Worm (Caenorhabditis elegans) whole organism, L1 larva: ENCODE data around the gene ZK105.11.

Experiments used
- C04F5.9 ChIP-seq: sonication (generic microtip); optimal IDR thresholded peaks from 2 replicates; lab custom pipeline; 2016; ENCODE audit warnings: missing genetic modification characterization, missing compliant biosample characterization
- C16A3.4 ChIP-seq: fragments of 150-350 bp; optimal IDR thresholded peaks from 2 replicates; lab custom pipeline; 2014; ENCODE audit warnings: missing biosample characterization, missing genetic modification characterization
- alr-1 ChIP-seq: fragments of 200-800 bp; sonication (Bioruptor generic); optimal IDR thresholded peaks from 2 replicates; lab custom pipeline; 2018; ENCODE audit warnings: borderline replicate concordance, mild to moderate bottlenecking, missing genetic modification characterization, missing compliant biosample characterization
- aly-2 ChIP-seq: fragments of 150-350 bp; optimal IDR thresholded peaks from 2 replicates; lab custom pipeline; 2014; ENCODE audit warnings: missing biosample characterization, missing genetic modification characterization
- ama-1 ChIP-seq: fragments of 150-350 bp; optimal IDR thresholded peaks from 2 replicates; lab custom pipeline; 2014
- blmp-1 ChIP-seq: fragments of 150-350 bp; optimal IDR thresholded peaks from 2 replicates; lab custom pipeline; 2014; ENCODE audit warnings: missing biosample characterization, missing genetic modification characterization
- ceh-63 ChIP-seq: fragments of 200-800 bp; sonication (Bioruptor generic); optimal IDR thresholded peaks from 2 replicates; lab custom pipeline; 2018; ENCODE audit warnings: mild to moderate bottlenecking, missing genetic modification characterization, missing compliant biosample characterization
- ceh-8 ChIP-seq: fragments of 200-800 bp; sonication (Bioruptor generic); optimal IDR thresholded peaks from 2 replicates; lab custom pipeline; 2018; ENCODE audit warnings: mild to moderate bottlenecking, missing genetic modification characterization, moderate library complexity, missing compliant biosample characterization
- ceh-82 ChIP-seq, 3 experiments: fragments of 150-350 bp in 1 of 3; sonication (generic microtip) in 2 of 3; optimal IDR thresholded peaks; 2 replicates each; lab custom pipeline; 2014 to 2017; ENCODE audit warnings: missing biosample characterization in 3 of 3, missing genetic modification characterization in 3 of 3
- dpl-1 ChIP-seq, 3 experiments: fragments of 150-350 bp in 2 of 3; sonication (generic microtip) in 1 of 3; optimal IDR thresholded peaks; 2 replicates each; lab custom pipeline; 2014 to 2017; ENCODE audit warnings: missing biosample characterization in 3 of 3, missing genetic modification characterization in 3 of 3, missing genetic modification reagents in 3 of 3
- efl-1 ChIP-seq, 4 experiments: fragments of 150-350 bp; optimal IDR thresholded peaks in 3 of 4; peaks in 1 of 4; 1 replicate in 1 of 4; 2 replicates in 3 of 4; lab custom pipeline; 2014; ENCODE audit warnings: missing biosample characterization in 2 of 4, missing genetic modification characterization in 2 of 4, missing genetic modification reagents in 2 of 4
- efl-3 ChIP-seq: fragments of 200-800 bp; sonication (Bioruptor generic); optimal IDR thresholded peaks from 2 replicates; lab custom pipeline; 2018; ENCODE audit warnings: mild to moderate bottlenecking, missing genetic modification characterization, missing compliant biosample characterization
- egl-27 ChIP-seq, 2 experiments: fragments of 150-350 bp in 1 of 2; sonication (generic microtip); optimal IDR thresholded peaks; 3 replicates each; lab custom pipeline; 2017 to 2018; ENCODE audit warnings: missing biosample characterization in 2 of 2, missing genetic modification characterization in 2 of 2, missing genetic modification reagents in 2 of 2
- elt-3 ChIP-seq, 6 experiments: fragments of 150-350 bp in 1 of 6; sonication (generic microtip); optimal IDR thresholded peaks; 2 replicates each; lab custom pipeline; 2017 to 2018; ENCODE audit warnings: missing biosample characterization in 6 of 6, missing genetic modification characterization in 6 of 6, inconsistent platforms in 1 of 6
- ets-5 ChIP-seq: fragments of 200-800 bp; sonication (Bioruptor generic); IDR thresholded peaks from 2 replicates; pipeline ENCODE4 v1.3.6; 2022; ENCODE audit warnings: missing genetic modification characterization, missing compliant biosample characterization
- fkh-10 ChIP-seq: sonication (generic microtip); optimal IDR thresholded peaks from 2 replicates; lab custom pipeline; 2017; ENCODE audit warnings: missing biosample characterization, missing genetic modification reagents, missing genetic modification characterization
- fkh-8 ChIP-seq: sonication (generic microtip); optimal IDR thresholded peaks from 2 replicates; lab custom pipeline; 2016; ENCODE audit warnings: mild to moderate bottlenecking, missing genetic modification characterization, missing compliant biosample characterization
- hlh-4 ChIP-seq: sonication (generic microtip); optimal IDR thresholded peaks from 2 replicates; lab custom pipeline; 2016; ENCODE audit warnings: mild to moderate bottlenecking, missing genetic modification characterization, missing compliant biosample characterization
- hpl-2 ChIP-seq: fragments of 150-350 bp; optimal IDR thresholded peaks from 2 replicates; lab custom pipeline; 2014; ENCODE audit warnings: missing biosample characterization, missing genetic modification reagents, missing genetic modification characterization
- irx-1 ChIP-seq: sonication (generic microtip); optimal IDR thresholded peaks from 2 replicates; lab custom pipeline; 2016; ENCODE audit warnings: missing genetic modification characterization, missing compliant biosample characterization
- isw-1 ChIP-seq: fragments of 200-800 bp; sonication (Bioruptor generic); IDR thresholded peaks from 2 replicates; pipeline ENCODE4 v1.3.6; 2022; ENCODE audit warnings: missing genetic modification characterization, missing compliant biosample characterization
- jun-1 ChIP-seq: fragments of 150-350 bp; optimal IDR thresholded peaks from 2 replicates; lab custom pipeline; 2014; ENCODE audit warnings: missing biosample characterization, missing genetic modification reagents, missing genetic modification characterization
- lin-13 ChIP-seq: fragments of 150-350 bp; optimal IDR thresholded peaks from 2 replicates; lab custom pipeline; 2014; ENCODE audit warnings: missing biosample characterization, missing genetic modification reagents, missing genetic modification characterization
- lin-14 ChIP-seq: fragments of 200-800 bp; sonication (Bioruptor generic); optimal IDR thresholded peaks from 2 replicates; lab custom pipeline; 2018; ENCODE audit warnings: mild to moderate bottlenecking, missing genetic modification characterization, moderate library complexity, missing compliant biosample characterization
- lin-35 ChIP-seq, 2 experiments: fragments of 150-350 bp; optimal IDR thresholded peaks; 2 replicates each; lab custom pipeline; 2014; ENCODE audit warnings: missing biosample characterization in 2 of 2, missing genetic modification characterization in 2 of 2, missing genetic modification reagents in 2 of 2
- lin-39 ChIP-seq: fragments of 150-350 bp; optimal IDR thresholded peaks from 2 replicates; lab custom pipeline; 2014; ENCODE audit warnings: missing biosample characterization, missing genetic modification reagents, missing genetic modification characterization
- lir-3 ChIP-seq: sonication (generic microtip); optimal IDR thresholded peaks from 2 replicates; lab custom pipeline; 2016; ENCODE audit warnings: mild to moderate bottlenecking, missing genetic modification characterization, moderate library complexity, missing compliant biosample characterization; ENCODE audit not compliant: poor library complexity
- lsy-2 ChIP-seq, 2 experiments: fragments of 150-350 bp; optimal IDR thresholded peaks; 2 replicates each; lab custom pipeline; 2014; ENCODE audit warnings: missing biosample characterization in 2 of 2, missing genetic modification characterization in 2 of 2
- mdl-1 ChIP-seq, 2 experiments: fragments of 150-350 bp; optimal IDR thresholded peaks; 2 replicates each; lab custom pipeline; 2014 to 2017; ENCODE audit warnings: missing biosample characterization in 2 of 2, missing genetic modification characterization in 2 of 2, inconsistent platforms in 1 of 2
- mef-2 ChIP-seq: fragments of 150-350 bp; optimal IDR thresholded peaks from 2 replicates; lab custom pipeline; 2014; ENCODE audit warnings: missing biosample characterization, missing genetic modification characterization
- nhr-20 ChIP-seq: sonication (generic microtip); optimal IDR thresholded peaks from 2 replicates; lab custom pipeline; 2016; ENCODE audit warnings: mild to moderate bottlenecking, missing genetic modification characterization, missing compliant biosample characterization
- nhr-28 ChIP-seq: fragments of 150-350 bp; optimal IDR thresholded peaks from 2 replicates; lab custom pipeline; 2014; ENCODE audit warnings: missing biosample characterization, missing genetic modification characterization
- nhr-47 ChIP-seq: sonication (generic microtip); optimal IDR thresholded peaks from 2 replicates; lab custom pipeline; 2016; ENCODE audit warnings: mild to moderate bottlenecking, missing genetic modification characterization, moderate library complexity, missing compliant biosample characterization
- nhr-71 ChIP-seq: sonication (generic microtip); optimal IDR thresholded peaks from 2 replicates; lab custom pipeline; 2016; ENCODE audit warnings: mild to moderate bottlenecking, missing genetic modification characterization, moderate library complexity, missing compliant biosample characterization
- nhr-77 ChIP-seq: fragments of 150-350 bp; optimal IDR thresholded peaks from 2 replicates; lab custom pipeline; 2014; ENCODE audit warnings: missing biosample characterization, missing genetic modification characterization
- nhr-84 ChIP-seq: sonication (generic microtip); optimal IDR thresholded peaks from 2 replicates; lab custom pipeline; 2017; ENCODE audit warnings: missing biosample characterization, missing genetic modification characterization
- nhr-85 ChIP-seq: sonication (generic microtip); peaks from one replicate; lab custom pipeline; 2016; ENCODE audit warnings: missing genetic modification characterization, inconsistent platforms, missing compliant biosample characterization
- rnt-1 ChIP-seq: sonication (generic microtip); optimal IDR thresholded peaks from 2 replicates; lab custom pipeline; 2016; ENCODE audit warnings: mild to moderate bottlenecking, missing genetic modification characterization, moderate library complexity, missing compliant biosample characterization
- skn-1 ChIP-seq: fragments of 150-350 bp; optimal IDR thresholded peaks from 2 replicates; lab custom pipeline; 2014; ENCODE audit warnings: missing biosample characterization, missing genetic modification characterization
- snpc-4 ChIP-seq: fragments of 150-350 bp; optimal IDR thresholded peaks from 2 replicates; lab custom pipeline; 2014; ENCODE audit warnings: missing biosample characterization, missing genetic modification characterization
- snu-23 ChIP-seq: sonication (generic microtip); optimal IDR thresholded peaks from 2 replicates; lab custom pipeline; 2016; ENCODE audit warnings: missing genetic modification characterization, missing compliant biosample characterization
- tbx-2 ChIP-seq: sonication (generic microtip); optimal IDR thresholded peaks from 2 replicates; lab custom pipeline; 2016; ENCODE audit warnings: missing genetic modification characterization, missing compliant biosample characterization
- unc-30 ChIP-seq: sonication (generic microtip); optimal IDR thresholded peaks from 2 replicates; lab custom pipeline; 2017; ENCODE audit warnings: missing biosample characterization, missing genetic modification characterization
- unc-86 ChIP-seq: sonication (generic microtip); optimal IDR thresholded peaks from 2 replicates; lab custom pipeline; 2016; ENCODE audit warnings: missing genetic modification characterization, missing compliant biosample characterization
- vab-15 ChIP-seq: sonication (generic microtip); optimal IDR thresholded peaks from 2 replicates; lab custom pipeline; 2017; ENCODE audit warnings: missing genotype, mild to moderate bottlenecking, missing genetic modification characterization, missing compliant biosample characterization
- zip-4 ChIP-seq: fragments of 200-800 bp; sonication (Bioruptor generic); optimal IDR thresholded peaks from 2 replicates; lab custom pipeline; 2018; ENCODE audit warnings: mild to moderate bottlenecking, missing genetic modification characterization, moderate library complexity, missing compliant biosample characterization
- ztf-11 ChIP-seq, 2 experiments: sonication (generic microtip); optimal IDR thresholded peaks; 2 replicates each; lab custom pipeline; 2016 to 2017; ENCODE audit warnings: missing genetic modification characterization in 2 of 2, missing biosample characterization in 1 of 2, missing compliant biosample characterization in 1 of 2

The ZK105.11 gene

ce11 chrV:7734909-7735308 is 26.5 kb upstream of the ZK105.11 start, which contains the start of gene clic-1 (continued):
- TF ChIP-seq efl-1 (optimal IDR thresholded peaks at IDR 0.05; lab: Kevin White, UChicago): peak; percentile 83 to 96
- peak; percentile 96 to 99 for TF ChIP-seq efl-1 (GFP tag; optimal IDR thresholded peaks at IDR 0.05 in 1 of 2; lab: Kevin White, UChicago)
- no peak for TF ChIP-seq ztf-11 (tag; optimal IDR thresholded peaks at IDR 0.05; lab: Kevin White, UChicago)
- no peak for TF ChIP-seq vab-15 (tag; lab: Kevin White, UChicago)
- TF ChIP-seq rnt-1 (tag; lab: Kevin White, UChicago): peak; percentile 63
- TF ChIP-seq nhr-85 (tag; lab: Kevin White, UChicago): peak; percentile 80
- TF ChIP-seq blmp-1 (tag; lab: Kevin White, UChicago): peak; percentile 60
- no peak for TF ChIP-seq hlh-4 (tag; lab: Kevin White, UChicago)
- no peak for TF ChIP-seq C04F5.9
- no peak for TF ChIP-seq nhr-84 (tag; lab: Kevin White, UChicago)
- TF ChIP-seq nhr-47: peak; percentile 68
- TF ChIP-seq unc-30: no peak
- peak; percentile 38 for TF ChIP-seq snpc-4 (tag; lab: Kevin White, UChicago)
- TF ChIP-seq lsy-2 (tag; optimal IDR thresholded peaks at IDR 0.05; lab: Kevin White, UChicago): peak; percentile 53 to 85
- TF ChIP-seq fkh-10 (GFP tag; lab: Kevin White, UChicago): peak; percentile 3
- peak in 2 of 6 experiments; percentile 15 to 59 for TF ChIP-seq elt-3 (tag; optimal IDR thresholded peaks at IDR 0.05; lab: Kevin White, UChicago)
- peak; percentile 9 for TF ChIP-seq lin-13 (GFP tag; lab: Kevin White, UChicago)
- no peak for TF ChIP-seq mef-2 (tag; lab: Kevin White, UChicago)
- TF ChIP-seq ceh-8 (GFP tag; lab: Kevin White, UChicago): no peak
- peak; percentile 26 for TF ChIP-seq irx-1 (tag; lab: Kevin White, UChicago)
- TF ChIP-seq aly-2 (tag; lab: Kevin White, UChicago): peak; percentile 2
- peak; percentile 65 for TF ChIP-seq zip-4 (GFP tag; lab: Kevin White, UChicago)
- TF ChIP-seq alr-1 (tag; lab: Kevin White, UChicago): no peak

DNA sequence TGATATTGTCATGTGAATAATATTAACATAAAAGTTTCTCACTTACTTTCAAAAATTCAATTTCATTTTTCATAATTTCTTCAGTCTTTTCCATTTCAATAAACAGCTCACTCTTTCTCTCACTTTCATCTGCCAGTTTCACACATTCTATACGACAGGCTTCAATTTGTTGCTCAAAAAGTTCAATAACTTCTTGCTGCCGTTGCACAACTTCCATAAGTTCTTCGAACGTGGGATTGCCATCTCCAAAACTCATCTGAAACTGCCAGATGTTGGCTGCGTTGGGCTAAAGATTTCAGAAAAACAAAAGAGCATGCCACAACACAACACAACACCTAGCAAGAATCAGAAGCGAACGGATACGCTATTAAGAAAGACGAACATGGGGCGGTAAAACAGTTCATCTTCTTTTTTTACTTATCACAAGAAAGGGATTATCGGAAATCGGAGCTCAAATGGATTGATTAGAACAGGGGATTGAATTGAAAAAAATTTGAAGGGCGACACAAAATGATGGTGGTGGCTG is 24.9 kb upstream of the ZK105.11 start:
- TF ChIP-seq vab-15 (tag; lab: Kevin White, UChicago) (no peak), irx-1 (tag; lab: Kevin White, UChicago) (no peak), hpl-2 (no peak), ama-1 (lab: Kevin White, UChicago) (peak; percentile 52), ets-5 (GFP tag; lab: Robert Waterston, UW) (no peak), unc-86 (no peak), ceh-63 (GFP tag; lab: Kevin White, UChicago) (no peak), lin-39 (tag; lab: Kevin White, UChicago) (no peak)

DNA sequence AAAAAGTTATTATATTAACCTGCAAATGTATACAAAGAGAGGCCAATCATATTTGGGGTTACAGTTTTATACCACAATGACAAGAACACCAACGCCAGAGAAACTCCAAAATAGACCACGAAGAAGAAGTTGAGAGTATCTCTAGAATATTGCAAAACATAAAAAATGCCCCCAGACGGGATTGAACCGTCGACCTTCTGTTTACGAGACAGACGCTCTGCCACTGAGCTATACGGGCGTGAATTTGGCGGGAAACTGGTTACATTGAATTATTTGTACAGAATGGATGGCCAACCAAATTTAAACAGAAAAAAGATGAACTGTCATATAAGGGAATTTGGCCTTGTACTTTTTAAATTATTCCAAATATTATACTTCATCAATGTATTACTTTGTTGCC is 22.1 kb upstream of the ZK105.11 start:
- TF ChIP-seq fkh-8 (tag; lab: Kevin White, UChicago) (peak; percentile 45), dpl-1 (GFP tag; optimal IDR thresholded peaks at IDR 0.05; lab: Kevin White, UChicago) (peak; percentile 61 to 65 (median 64)), elt-3 (tag; optimal IDR thresholded peaks at IDR 0.05; lab: Kevin White, UChicago) (peak in 2 of 6 experiments; percentile 2 to 48), ceh-82 (tag; optimal IDR thresholded peaks at IDR 0.05; lab: Kevin White, UChicago) (peak in 2 of 3 experiments; percentile 28 to 30), jun-1 (no peak), C04F5.9 (no peak), efl-3 (no peak), nhr-28 (tag; lab: Kevin White, UChicago) (no peak), hpl-2 (peak; percentile 55), egl-27 (tag; optimal IDR thresholded peaks at IDR 0.05; lab: Kevin White, UChicago) (no peak), nhr-71 (tag; lab: Kevin White, UChicago) (peak; percentile 71), nhr-20 (tag; lab: Kevin White, UChicago) (peak; percentile 67), snu-23 (GFP tag; lab: Kevin White, UChicago) (peak; percentile 79), isw-1 (GFP tag; lab: Robert Waterston, UW) (no peak), lsy-2 (tag; optimal IDR thresholded peaks at IDR 0.05; lab: Kevin White, UChicago) (peak; percentile 26 to 66), lin-14 (GFP tag; lab: Kevin White, UChicago) (peak; percentile 49), nhr-77 (tag; lab: Kevin White, UChicago) (peak; percentile 42), C16A3.4 (peak; percentile 54), lin-35 (GFP tag; optimal IDR thresholded peaks at IDR 0.05; lab: Kevin White, UChicago) (peak; percentile 46 to 82), ceh-8 (GFP tag; lab: Kevin White, UChicago) (no peak), mdl-1 (tag; optimal IDR thresholded peaks at IDR 0.05; lab: Kevin White, UChicago) (peak in 1 of 2 experiments; percentile 45), lir-3 (tag; lab: Kevin White, UChicago) (peak; percentile 48), skn-1 (tag; lab: Kevin White, UChicago) (no peak), tbx-2 (peak; percentile 32), aly-2 (tag; lab: Kevin White, UChicago) (no peak), nhr-85 (tag; lab: Kevin White, UChicago) (peak; percentile 69)
